Worm (Caenorhabditis elegans) whole organism, early embryonic: Measurements from ENCODE around the gene ZC239.20.

Experiments
- B0310.2 ChIP-seq: sonication (generic microtip); optimal IDR thresholded peaks from 2 replicates; lab custom pipeline; 2016; ENCODE audit warnings: mild to moderate bottlenecking, missing genetic modification characterization, missing compliant biosample characterization
- F13C5.2 ChIP-seq: sonication (generic microtip); optimal IDR thresholded peaks from 2 replicates; lab custom pipeline; 2017; ENCODE audit warnings: mild to moderate bottlenecking, missing genetic modification characterization, inconsistent platforms, missing compliant biosample characterization
- aly-1 ChIP-seq: sonication (generic microtip); optimal IDR thresholded peaks from 2 replicates; lab custom pipeline; 2016; ENCODE audit warnings: missing genetic modification characterization, missing compliant biosample characterization
- ama-1 ChIP-seq: fragments of 150-350 bp; optimal IDR thresholded peaks from 2 replicates; lab custom pipeline; 2014
- ceh-13 ChIP-seq: fragments of 200-800 bp; sonication (Bioruptor generic); optimal IDR thresholded peaks from 2 replicates; lab custom pipeline; 2018; ENCODE audit warnings: mild to moderate bottlenecking, missing genetic modification characterization, missing compliant biosample characterization
- ceh-36 ChIP-seq: sonication (generic microtip); optimal IDR thresholded peaks from 2 replicates; lab custom pipeline; 2016; ENCODE audit warnings: missing genetic modification characterization, inconsistent platforms, missing compliant biosample characterization
- ets-7 ChIP-seq: sonication (generic microtip); optimal IDR thresholded peaks from 2 replicates; lab custom pipeline; 2016; ENCODE audit warnings: missing genotype, missing genetic modification characterization, missing compliant biosample characterization
- flt-1 ChIP-seq: fragments of 200-800 bp; sonication (Bioruptor generic); IDR thresholded peaks from 2 replicates; pipeline ENCODE4 v1.3.6; 2022; ENCODE audit warnings: missing genetic modification characterization, missing compliant biosample characterization
- hmbx-1 ChIP-seq: sonication (generic microtip); optimal IDR thresholded peaks from 2 replicates; lab custom pipeline; 2016; ENCODE audit warnings: mild to moderate bottlenecking, missing genetic modification characterization, missing compliant biosample characterization
- hmg-4 ChIP-seq: fragments of 200-800 bp; sonication (Bioruptor generic); optimal IDR thresholded peaks from 2 replicates; lab custom pipeline; 2018; ENCODE audit warnings: mild to moderate bottlenecking, missing genetic modification characterization, missing compliant biosample characterization
- hnd-1 ChIP-seq: sonication (generic microtip); optimal IDR thresholded peaks from 2 replicates; lab custom pipeline; 2016; ENCODE audit warnings: missing genetic modification characterization, missing compliant biosample characterization
- pes-1 ChIP-seq: fragments of 200-800 bp; sonication (Bioruptor generic); IDR thresholded peaks from 2 replicates; pipeline ENCODE4 v1.3.6; 2022; ENCODE audit warnings: missing genetic modification reagents, missing genetic modification characterization, missing compliant biosample characterization
- scrt-1 ChIP-seq: fragments of 200-800 bp; sonication (Bioruptor generic); IDR thresholded peaks from 2 replicates; pipeline ENCODE4 v1.3.6; 2022; ENCODE audit warnings: missing genetic modification characterization, missing compliant biosample characterization
- sea-1 ChIP-seq: fragments of 200-800 bp; sonication (Bioruptor generic); conservative IDR thresholded peaks from 2 replicates; pipeline ENCODE4 v1.3.6; 2022; ENCODE audit warnings: missing genetic modification characterization, missing compliant biosample characterization
- tbx-11 ChIP-seq: fragments of 200-800 bp; sonication (Bioruptor generic); IDR thresholded peaks from 2 replicates; pipeline ENCODE4 v1.3.6; 2022; ENCODE audit warnings: missing genetic modification characterization, missing compliant biosample characterization
- tbx-37 ChIP-seq: fragments of 200-800 bp; sonication (Bioruptor generic); conservative IDR thresholded peaks from 2 replicates; pipeline ENCODE4 v1.3.6; 2022; ENCODE audit warnings: missing genetic modification reagents, missing genetic modification characterization, missing compliant biosample characterization
- tra-4 ChIP-seq: sonication (generic microtip); optimal IDR thresholded peaks from 2 replicates; lab custom pipeline; 2017; ENCODE audit warnings: missing genetic modification characterization, missing compliant biosample characterization

Gene ZC239.20

DNA sequence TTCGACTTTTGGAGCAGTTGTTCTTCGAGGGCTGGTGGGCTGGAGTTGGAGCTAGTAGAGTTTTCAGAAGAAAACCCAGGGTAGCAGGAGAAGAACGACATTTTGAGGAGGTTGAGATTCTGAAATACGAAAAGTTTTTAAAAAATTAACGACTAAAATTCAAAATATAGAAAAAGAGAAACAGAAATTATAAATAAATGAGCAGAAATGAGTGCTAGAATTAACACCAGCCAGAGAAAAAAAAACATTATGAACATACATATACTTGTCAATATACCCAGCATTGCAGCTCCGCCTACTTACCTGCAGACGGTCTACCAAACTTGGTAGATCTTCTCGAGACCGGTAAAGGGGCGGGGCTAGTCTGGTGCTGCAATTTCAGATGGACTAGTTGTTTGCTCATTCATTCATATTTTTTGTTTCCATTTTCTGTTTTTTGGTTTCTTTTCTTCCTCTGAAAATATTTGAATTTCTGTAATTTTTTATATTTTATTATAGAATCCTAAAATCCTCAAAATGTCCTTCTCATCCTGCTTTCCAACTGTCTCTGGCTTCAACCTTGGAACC lies at the start of gene ZC239.20, which contains the start of gene ZC239.21:
TSS of gene ZC239.20 (minus strand) at position 101 of the 567 bp plus-strand sequence.
TSS of gene ZC239.21 (plus strand) at position 517 of the 567 bp plus-strand sequence.
- TF ChIP-seq ceh-36 (tag; lab: Kevin White, UChicago) (no peak), scrt-1 (GFP tag; lab: Robert Waterston, UW) (no peak), B0310.2 (no peak), ceh-13 (GFP tag; lab: Kevin White, UChicago) (no peak), ets-7 (tag; lab: Kevin White, UChicago) (no peak)

ce11 chrII:3251782-3252181 lies 45.5 kb upstream of the ZC239.20 start:
- TF ChIP-seq flt-1 (GFP tag; lab: Robert Waterston, UW) (no peak), hmbx-1 (no peak), ceh-13 (GFP tag; lab: Kevin White, UChicago) (no peak), hnd-1 (tag; lab: Kevin White, UChicago) (no peak), scrt-1 (GFP tag; lab: Robert Waterston, UW) (no peak), B0310.2 (no peak), ceh-36 (tag; lab: Kevin White, UChicago) (no peak)

DNA sequence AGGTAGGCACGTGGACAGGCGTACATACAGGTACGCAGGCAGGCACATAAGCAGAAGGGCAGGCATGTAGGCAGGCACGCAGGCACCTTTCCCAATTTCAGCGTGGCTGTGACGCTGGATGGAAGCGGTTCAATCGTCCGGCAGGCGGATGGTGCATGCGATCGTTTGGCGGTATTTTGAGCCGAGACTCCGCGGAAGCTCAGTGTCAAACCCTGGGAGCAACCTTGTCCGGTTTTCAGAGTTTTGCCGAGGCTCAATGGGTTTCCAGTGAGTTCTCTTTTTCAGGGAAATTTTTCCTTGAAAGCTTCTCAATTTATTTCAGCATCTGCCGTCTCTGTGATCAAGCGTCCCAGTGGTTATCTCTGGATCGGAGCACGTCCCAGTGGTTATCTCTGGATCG lies 43.9 kb upstream of the ZC239.20 start:
- no peak for TF ChIP-seq hmbx-1
- TF ChIP-seq ama-1 (lab: Kevin White, UChicago) = no peak
- TF ChIP-seq tra-4 = no peak
- TF ChIP-seq hmg-4 = no peak
- no peak for TF ChIP-seq F13C5.2
- no peak for TF ChIP-seq scrt-1 (GFP tag; lab: Robert Waterston, UW)
- no peak for TF ChIP-seq ceh-13 (GFP tag; lab: Kevin White, UChicago)
- no peak for TF ChIP-seq pes-1 (GFP tag; lab: Robert Waterston, UW)

DNA sequence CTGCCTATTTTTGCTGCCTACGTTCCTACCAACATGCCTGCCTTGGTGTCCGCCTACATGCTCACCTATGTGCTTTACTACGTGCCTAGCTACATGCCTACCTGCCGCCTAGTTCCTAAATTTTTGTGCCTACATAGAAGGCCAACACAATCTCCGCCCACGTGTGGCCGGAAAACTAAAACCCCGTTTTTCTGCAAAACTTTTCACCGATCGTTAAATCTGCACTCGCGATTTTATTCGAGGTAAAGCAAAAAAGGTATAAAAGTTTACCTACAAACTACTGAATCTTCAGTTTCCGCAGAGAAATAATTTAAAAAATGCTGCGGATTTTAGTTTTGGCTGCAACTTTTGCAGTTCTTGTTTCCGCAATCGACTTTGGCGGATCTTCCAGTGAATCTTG lies 43.1 kb upstream of the ZC239.20 start, which contains the start of gene clec-124:
TSS of gene clec-124 (plus strand) at position 301 of the 400 bp plus-strand sequence.
- TF ChIP-seq B0310.2 (no peak), tbx-37 (GFP tag; lab: Robert Waterston, UW) (no peak), pes-1 (GFP tag; lab: Robert Waterston, UW) (no peak), hmg-4 (no peak), tbx-11 (GFP tag; lab: Robert Waterston, UW) (no peak), scrt-1 (GFP tag; lab: Robert Waterston, UW) (no peak), ets-7 (tag; lab: Kevin White, UChicago) (no peak), ama-1 (lab: Kevin White, UChicago) (no peak), hnd-1 (tag; lab: Kevin White, UChicago) (no peak), hmbx-1 (no peak), ceh-36 (tag; lab: Kevin White, UChicago) (no peak), aly-1 (tag; lab: Kevin White, UChicago) (no peak)

DNA sequence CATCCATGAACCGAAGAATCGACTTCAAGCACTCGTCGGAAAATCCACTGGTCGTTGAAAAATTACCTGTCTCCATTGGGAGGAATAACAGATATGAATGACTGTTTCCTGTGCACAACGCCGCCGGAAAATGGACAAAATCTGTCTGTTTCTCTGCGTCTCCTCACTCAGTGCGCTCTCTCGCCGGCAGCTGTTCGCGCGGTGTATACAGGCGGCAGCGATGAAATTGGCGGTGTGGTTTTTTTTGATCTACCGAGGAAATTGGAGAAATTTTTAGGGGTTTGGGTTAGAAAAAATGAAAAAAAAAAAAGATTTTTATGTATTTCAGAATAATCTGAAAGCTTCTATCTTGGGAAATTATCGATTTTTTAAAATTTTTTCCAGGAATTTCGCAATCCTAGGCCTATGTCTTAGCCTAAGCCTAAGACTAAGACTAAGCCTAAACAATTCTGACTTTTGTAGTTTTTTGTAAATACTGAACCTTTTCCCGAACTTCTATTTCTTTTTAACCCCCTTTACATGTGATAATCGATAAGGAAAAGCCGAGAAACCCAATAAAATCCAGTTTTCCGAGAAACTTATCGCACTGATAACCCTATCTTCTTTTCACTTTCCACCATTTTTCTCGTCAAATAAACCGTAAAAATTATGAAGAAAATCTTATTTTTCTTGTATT lies 41.9 kb upstream of the ZC239.20 start, which contains the start of the genes fbxc-50 and C17F4.2:
TSS of gene fbxc-50 (minus strand) at position 81 of the 676 bp plus-strand sequence.
TSS of gene C17F4.2 (plus strand) at position 626 of the 676 bp plus-strand sequence.
- no peak for TF ChIP-seq tbx-37 (GFP tag; lab: Robert Waterston, UW)
- no peak for TF ChIP-seq flt-1 (GFP tag; lab: Robert Waterston, UW)
- no peak for TF ChIP-seq sea-1 (GFP tag; lab: Robert Waterston, UW)
- no peak for TF ChIP-seq ceh-36 (tag; lab: Kevin White, UChicago)
- no peak for TF ChIP-seq aly-1 (tag; lab: Kevin White, UChicago)
- no peak for TF ChIP-seq hmbx-1
- TF ChIP-seq scrt-1 (GFP tag; lab: Robert Waterston, UW) = no peak
- TF ChIP-seq ama-1 (lab: Kevin White, UChicago) = no peak
- no peak for TF ChIP-seq F13C5.2
- TF ChIP-seq hnd-1 (tag; lab: Kevin White, UChicago) = no peak
- no peak for TF ChIP-seq tbx-11 (GFP tag; lab: Robert Waterston, UW)
- TF ChIP-seq ets-7 (tag; lab: Kevin White, UChicago) = no peak

- TF ChIP-seq scrt-1 (GFP tag; lab: Robert Waterston, UW) (no peak), sea-1 (GFP tag; lab: Robert Waterston, UW) (no peak), B0310.2 (no peak), flt-1 (GFP tag; lab: Robert Waterston, UW) (no peak), ceh-36 (tag; lab: Kevin White, UChicago) (no peak), ceh-13 (GFP tag; lab: Kevin White, UChicago) (no peak), ets-7 (tag; lab: Kevin White, UChicago) (no peak), tra-4 (no peak), pes-1 (GFP tag; lab: Robert Waterston, UW) (no peak), hmg-4 (no peak), F13C5.2 (no peak), aly-1 (tag; lab: Kevin White, UChicago) (no peak), tbx-37 (GFP tag; lab: Robert Waterston, UW) (no peak), hnd-1 (tag; lab: Kevin White, UChicago) (no peak), ama-1 (lab: Kevin White, UChicago) (no peak), hmbx-1 (no peak), tbx-11 (GFP tag; lab: Robert Waterston, UW) (no peak)
These were observed 41.2 kb upstream of the ZC239.20 start for ce11 chrII:3247556-3247955.

DNA sequence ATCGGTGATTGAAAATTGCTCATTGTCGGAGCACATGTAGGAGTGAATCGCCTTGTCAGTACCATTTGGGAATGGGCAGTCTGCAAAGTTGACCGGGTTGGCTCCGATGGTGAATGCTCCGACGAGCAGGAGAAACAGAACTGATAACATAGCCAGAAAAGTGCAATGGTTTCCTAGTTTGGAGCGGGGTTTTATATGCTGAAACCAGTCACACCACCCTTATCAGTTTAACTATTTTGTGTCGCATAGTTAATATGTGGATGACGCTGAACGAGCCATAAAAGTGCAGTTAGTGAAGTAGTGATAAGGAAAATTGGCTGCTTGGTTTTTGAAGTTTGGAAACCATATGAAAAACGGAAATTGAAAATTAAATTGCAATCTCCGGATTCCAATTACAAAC lies 39.5 kb upstream of the ZC239.20 start, which contains the start of gene C17F4.7:
TSS of gene C17F4.7 (minus strand) at position 180 of the 400 bp plus-strand sequence.
- TF ChIP-seq hnd-1 (tag; lab: Kevin White, UChicago) (no peak), B0310.2 (no peak), aly-1 (tag; lab: Kevin White, UChicago) (no peak)
